Fruit fly (Drosophila melanogaster) whole organism, embryonic: ENCODE results near the gene Acf.

Experiments
- Asciz ChIP-seq: fragments of 200-800 bp; sonication (Bioruptor generic); optimal IDR thresholded peaks from 2 replicates; lab custom pipeline; 2017; ENCODE audit warnings: missing biosample characterization, mild to moderate bottlenecking, missing genetic modification characterization, missing genetic modification reagents
- B-H1 ChIP-seq: fragments of 200-800 bp; sonication (Bioruptor generic); IDR thresholded peaks from 3 replicates; pipeline ENCODE4 v1.3.6; 2022; ENCODE audit warnings: missing biosample characterization, missing genetic modification characterization
- CG10366 ChIP-seq: fragments of 200-800 bp; sonication (Bioruptor generic); IDR thresholded peaks from 2 replicates; pipeline ENCODE4 v1.3.6; 2022; ENCODE audit warnings: missing biosample characterization, missing genetic modification characterization
- CG10462 ChIP-seq: fragments of 200-800 bp; sonication (Bioruptor generic); optimal IDR thresholded peaks from 2 replicates; lab custom pipeline; 2016; ENCODE audit warnings: missing biosample characterization, missing genetic modification characterization
- CG10543 ChIP-seq: fragments of 200-800 bp; sonication (Bioruptor generic); optimal IDR thresholded peaks from 3 replicates; lab custom pipeline; 2017; ENCODE audit warnings: missing biosample characterization, mild to moderate bottlenecking, missing genetic modification characterization, moderate library complexity
- CG10979 ChIP-seq: fragments of 200-800 bp; sonication (Bioruptor generic); optimal IDR thresholded peaks from 2 replicates; lab custom pipeline; 2018; ENCODE audit warnings: missing biosample characterization, mild to moderate bottlenecking, missing genetic modification characterization, moderate library complexity
- CG11247 ChIP-seq: fragments of 200-800 bp; sonication (Bioruptor generic); IDR thresholded peaks from 2 replicates; pipeline ENCODE4 v1.3.6; 2022; ENCODE audit warnings: missing biosample characterization, missing genetic modification characterization
- CG11504 ChIP-seq: fragments of 200-800 bp; sonication (Bioruptor generic); optimal IDR thresholded peaks from 3 replicates; lab custom pipeline; 2019; ENCODE audit warnings: missing biosample characterization, mild to moderate bottlenecking, missing genetic modification characterization, moderate library complexity
- CG12659 ChIP-seq: fragments of 200-800 bp; sonication (Bioruptor generic); optimal IDR thresholded peaks from 3 replicates; lab custom pipeline; 2017; ENCODE audit warnings: mild to moderate bottlenecking, missing biosample characterization, missing genetic modification reagents, missing genetic modification characterization
- CG13296 ChIP-seq: fragments of 200-800 bp; sonication (Bioruptor generic); optimal IDR thresholded peaks from 3 replicates; lab custom pipeline; 2018; ENCODE audit warnings: missing biosample characterization, mild to moderate bottlenecking, missing genetic modification characterization
- CG13424 ChIP-seq: fragments of 200-800 bp; sonication (Bioruptor generic); optimal IDR thresholded peaks from 2 replicates; lab custom pipeline; 2019; ENCODE audit warnings: missing biosample characterization, mild to moderate bottlenecking, missing genetic modification characterization, moderate library complexity
- CG17361 ChIP-seq: fragments of 200-800 bp; sonication (Bioruptor generic); IDR thresholded peaks from 3 replicates; pipeline ENCODE4 v1.3.6; 2022; ENCODE audit warnings: missing biosample characterization, missing genetic modification characterization
- CG17612 ChIP-seq: fragments of 200-800 bp; sonication (Bioruptor generic); IDR thresholded peaks from 2 replicates; pipeline ENCODE4 v1.3.6; 2022; ENCODE audit warnings: missing biosample characterization, missing genetic modification characterization
- CG2202 ChIP-seq: fragments of 200-800 bp; sonication (Bioruptor generic); optimal IDR thresholded peaks from 2 replicates; lab custom pipeline; 2018; ENCODE audit warnings: missing biosample characterization, mild to moderate bottlenecking, missing genetic modification characterization
- CG3163 ChIP-seq: fragments of 200-800 bp; sonication (Bioruptor generic); optimal IDR thresholded peaks from 3 replicates; lab custom pipeline; 2016; ENCODE audit warnings: missing biosample characterization, missing genetic modification characterization
- CG32767 ChIP-seq: fragments of 200-800 bp; sonication (Bioruptor generic); IDR thresholded peaks from 2 replicates; pipeline ENCODE4 v1.3.6; 2022; ENCODE audit warnings: missing biosample characterization, missing genetic modification characterization
- CG3281 ChIP-seq: fragments of 200-800 bp; sonication (Bioruptor generic); optimal IDR thresholded peaks from 3 replicates; lab custom pipeline; 2017; ENCODE audit warnings: missing biosample characterization, mild to moderate bottlenecking, missing genetic modification characterization
- CG42726 ChIP-seq: fragments of 200-800 bp; sonication (Bioruptor generic); IDR thresholded peaks from 2 replicates; pipeline ENCODE4 v1.3.6; 2022; ENCODE audit warnings: missing biosample characterization, missing genetic modification characterization; ENCODE audit not compliant: partially characterized antibody
- CG4404 ChIP-seq: fragments of 200-800 bp; sonication (Bioruptor generic); IDR thresholded peaks from 2 replicates; pipeline ENCODE4 v1.3.6; 2022; ENCODE audit warnings: missing biosample characterization, missing genetic modification characterization
- CG8359 ChIP-seq: fragments of 200-800 bp; sonication (Bioruptor generic); optimal IDR thresholded peaks from 2 replicates; lab custom pipeline; 2017; ENCODE audit warnings: missing biosample characterization, mild to moderate bottlenecking, missing genetic modification characterization, borderline replicate concordance
- CG9215 ChIP-seq: fragments of 200-800 bp; sonication (Bioruptor generic); IDR thresholded peaks from 2 replicates; pipeline ENCODE4 v1.3.6; 2022; ENCODE audit warnings: missing biosample characterization, missing genetic modification characterization
- D19A ChIP-seq: fragments of 200-800 bp; optimal IDR thresholded peaks from 3 replicates; lab custom pipeline; 2019; ENCODE audit warnings: missing biosample characterization, mild to moderate bottlenecking, missing genetic modification characterization, moderate library complexity
- Dfd ChIP-seq, 2 experiments: fragments of >200 bp; optimal IDR thresholded peaks; 2 replicates each; lab custom pipeline; 2017; ENCODE audit warnings: missing biosample characterization in 2 of 2, missing genetic modification characterization in 2 of 2
- Dp ChIP-seq: fragments of 200-800 bp; sonication (Bioruptor generic); optimal IDR thresholded peaks from 2 replicates; lab custom pipeline; 2018; ENCODE audit warnings: missing biosample characterization, mild to moderate bottlenecking, missing genetic modification characterization, moderate library complexity
- Ets65A ChIP-seq: fragments of 200-800 bp; sonication (Bioruptor generic); peaks from one replicate; lab custom pipeline; 2016; ENCODE audit warnings: missing biosample characterization, missing genetic modification characterization
- Lim3 ChIP-seq: fragments of 200-800 bp; sonication (Bioruptor generic); IDR thresholded peaks from 2 replicates; pipeline ENCODE4 v1.3.6; 2022; ENCODE audit warnings: missing biosample characterization, missing genetic modification characterization
- MTF-1 ChIP-seq: fragments of 200-800 bp; sonication (Bioruptor generic); optimal IDR thresholded peaks from 2 replicates; lab custom pipeline; 2018; ENCODE audit warnings: missing biosample characterization, mild to moderate bottlenecking, missing genetic modification characterization, borderline replicate concordance
- Pdp1 ChIP-seq, 2 experiments: fragments of 200-800 bp; sonication (Bioruptor generic); optimal IDR thresholded peaks; 3 replicates each; lab custom pipeline; 2016; ENCODE audit warnings: missing biosample characterization in 2 of 2, missing genetic modification characterization in 2 of 2, mild to moderate bottlenecking in 1 of 2, moderate library complexity in 1 of 2
- Poxn ChIP-seq: fragments of 200-800 bp; sonication (Bioruptor generic); IDR thresholded peaks from 2 replicates; pipeline ENCODE4 v1.3.6; 2022; ENCODE audit warnings: missing biosample characterization, missing genetic modification characterization
- Sin3A ChIP-seq: fragments of >200 bp; optimal IDR thresholded peaks from 2 replicates; lab custom pipeline; 2018
- ash1 ChIP-seq: fragments of 200-800 bp; sonication (Bioruptor generic); optimal IDR thresholded peaks from 2 replicates; lab custom pipeline; 2018; ENCODE audit warnings: missing biosample characterization, mild to moderate bottlenecking, missing genetic modification characterization
- bbx ChIP-seq: fragments of 200-800 bp; sonication (Bioruptor generic); IDR thresholded peaks from 2 replicates; pipeline ENCODE4 v1.3.6; 2022; ENCODE audit warnings: missing biosample characterization, missing genetic modification characterization; ENCODE audit not compliant: partially characterized antibody
- bigmax ChIP-seq: fragments of 200-800 bp; sonication (Bioruptor generic); optimal IDR thresholded peaks from 2 replicates; lab custom pipeline; 2018; ENCODE audit warnings: missing biosample characterization, mild to moderate bottlenecking, missing genetic modification characterization
- cg ChIP-seq: fragments of 200-800 bp; sonication (Bioruptor generic); optimal IDR thresholded peaks from 3 replicates; lab custom pipeline; 2019; ENCODE audit warnings: missing biosample characterization, mild to moderate bottlenecking, missing genetic modification characterization, moderate library complexity
- dimm ChIP-seq: fragments of 200-800 bp; sonication (Bioruptor generic); IDR thresholded peaks from 2 replicates; pipeline ENCODE4 v1.3.6; 2022; ENCODE audit warnings: missing biosample characterization, missing genetic modification characterization
- dm ChIP-seq: fragments of 200-800 bp; sonication (Bioruptor generic); optimal IDR thresholded peaks from 3 replicates; lab custom pipeline; 2016; ENCODE audit warnings: missing biosample characterization, missing genetic modification characterization
- eve ChIP-seq, 2 experiments: fragments of >200 bp; optimal IDR thresholded peaks; 2 replicates each; lab custom pipeline; 2017; ENCODE audit warnings: missing biosample characterization in 2 of 2, missing genetic modification characterization in 2 of 2
- ewg ChIP-seq: fragments of 200-800 bp; sonication (Bioruptor generic); optimal IDR thresholded peaks from 3 replicates; lab custom pipeline; 2017; ENCODE audit warnings: mild to moderate bottlenecking, missing biosample characterization, missing genetic modification reagents, missing genetic modification characterization
- fru ChIP-seq: fragments of >200 bp; optimal IDR thresholded peaks from 2 replicates; lab custom pipeline; 2017
- ftz-f1 ChIP-seq: fragments of 200-800 bp; sonication (Bioruptor generic); optimal IDR thresholded peaks from 2 replicates; lab custom pipeline; 2016; ENCODE audit warnings: missing biosample characterization, missing genetic modification characterization
- her ChIP-seq: fragments of 200-800 bp; sonication (Bioruptor generic); optimal IDR thresholded peaks from 2 replicates; lab custom pipeline; 2016; ENCODE audit warnings: missing biosample characterization, missing genetic modification characterization
- hth ChIP-seq: fragments of >200 bp; optimal IDR thresholded peaks from 2 replicates; lab custom pipeline; 2017; ENCODE audit warnings: inconsistent platforms
- jigr1 ChIP-seq: fragments of 200-800 bp; sonication (Bioruptor generic); IDR thresholded peaks from 3 replicates; pipeline ENCODE4 v1.3.6; 2022; ENCODE audit warnings: missing biosample characterization, missing genetic modification characterization
- maf-S ChIP-seq: fragments of 200-800 bp; sonication (Bioruptor generic); optimal IDR thresholded peaks from 2 replicates; lab custom pipeline; 2016; ENCODE audit warnings: missing biosample characterization, missing genetic modification characterization
- nau ChIP-seq: fragments of 200-800 bp; sonication (Bioruptor generic); optimal IDR thresholded peaks from 3 replicates; lab custom pipeline; 2017; ENCODE audit warnings: missing biosample characterization, mild to moderate bottlenecking, missing genetic modification characterization, missing genetic modification reagents
- pfk ChIP-seq: fragments of 200-800 bp; sonication (Bioruptor generic); optimal IDR thresholded peaks from 2 replicates; lab custom pipeline; 2018; ENCODE audit warnings: missing biosample characterization, mild to moderate bottlenecking, missing genetic modification characterization, moderate library complexity
- psq ChIP-seq: fragments of 200-800 bp; sonication (Bioruptor generic); optimal IDR thresholded peaks from 2 replicates; lab custom pipeline; 2017; ENCODE audit warnings: missing biosample characterization, missing genetic modification characterization
- row ChIP-seq: fragments of 200-800 bp; sonication (Bioruptor generic); IDR thresholded peaks from 3 replicates; pipeline ENCODE4 v1.3.6; 2022; ENCODE audit warnings: missing biosample characterization, missing genetic modification characterization
- tio ChIP-seq: fragments of 200-800 bp; sonication (Bioruptor generic); optimal IDR thresholded peaks from 2 replicates; lab custom pipeline; 2017; ENCODE audit warnings: missing biosample characterization, missing genetic modification characterization, inconsistent platforms
- toy ChIP-seq: fragments of 200-800 bp; sonication (Bioruptor generic); IDR thresholded peaks from 2 replicates; pipeline ENCODE4 v1.3.6; 2022; ENCODE audit warnings: missing biosample characterization, missing genetic modification characterization

Gene Acf

DNA sequence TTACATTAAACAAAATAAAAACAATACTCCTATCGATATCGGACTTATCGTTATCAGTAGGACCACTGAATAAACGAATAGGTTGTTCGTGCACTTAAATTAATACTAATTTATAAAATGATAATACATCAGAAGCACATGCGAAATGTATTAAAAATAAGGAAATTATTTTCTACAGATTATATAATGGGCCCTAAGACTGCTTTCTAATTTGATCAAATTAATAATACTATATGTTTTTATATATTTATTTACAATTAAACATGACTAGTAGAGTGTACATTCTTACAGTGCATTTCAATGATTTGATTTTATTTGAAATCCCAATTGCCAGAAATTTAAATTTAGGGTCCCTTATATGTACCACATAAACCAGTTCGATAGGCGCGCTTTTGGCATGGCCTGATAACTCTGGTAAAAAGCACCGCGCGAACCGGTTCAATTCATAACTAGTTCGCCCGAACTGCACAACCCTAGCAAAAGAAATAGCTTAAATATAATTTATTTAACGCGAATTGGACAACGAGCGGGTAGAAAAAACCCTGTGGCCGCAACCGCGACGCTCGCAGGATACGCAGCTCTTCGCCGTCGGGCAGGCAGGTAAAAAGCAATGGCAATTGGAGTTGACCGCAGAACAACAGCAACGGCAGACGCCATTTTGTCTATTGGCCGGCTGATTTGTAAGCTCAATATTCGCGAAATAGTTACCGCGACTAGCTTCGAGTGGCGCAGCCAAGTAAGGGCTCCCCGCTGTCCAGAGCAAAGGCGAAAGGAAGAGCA lies 17.0 kb upstream of the Acf start, which contains the start of the genes CG2126 and faf (continued):
- peak; percentile 68 for TF ChIP-seq CG32767
- TF ChIP-seq maf-S (GFP tag; lab: Kevin White, UChicago): peak; percentile 27
- TF ChIP-seq bigmax (GFP tag; lab: Kevin White, UChicago): no peak
- TF ChIP-seq B-H1 (GFP tag; lab: Robert Waterston, UW): peak; percentile 56; the same call in 2 of the 3 replicates
- TF ChIP-seq CG10543 (GFP tag; lab: Kevin White, UChicago): peak; percentile 83
- peak; percentile 47 for TF ChIP-seq Poxn (GFP tag; lab: Robert Waterston, UW)
- peak; percentile 91 for TF ChIP-seq CG17361 (GFP tag; lab: Robert Waterston, UW)
- TF ChIP-seq her: peak; percentile 38
- no peak for TF ChIP-seq Lim3 (GFP tag; lab: Robert Waterston, UW)
- no peak for TF ChIP-seq MTF-1
- TF ChIP-seq CG13296 (GFP tag; lab: Kevin White, UChicago): peak; percentile 76
- peak; percentile 11 for TF ChIP-seq dm
- no peak for TF ChIP-seq tio
- no peak for TF ChIP-seq CG8359
- TF ChIP-seq CG3163 (GFP tag; lab: Kevin White, UChicago): no peak
- no peak for TF ChIP-seq fru (lab: Kevin White, UChicago)
- TF ChIP-seq cg (GFP tag; lab: Kevin White, UChicago): no peak
- peak; percentile 91 for TF ChIP-seq CG12659
- peak; percentile 87 for TF ChIP-seq CG13424 (tag; lab: Kevin White, UChicago)
- TF ChIP-seq hth (lab: Kevin White, UChicago): no peak
- no peak for TF ChIP-seq ash1
- TF ChIP-seq CG11504 (tag; lab: Kevin White, UChicago): no peak
- no peak for TF ChIP-seq D19A
- peak; percentile 42 for TF ChIP-seq CG4404 (GFP tag; lab: Robert Waterston, UW)
- peak; percentile 73 for TF ChIP-seq CG11247 (GFP tag; lab: Robert Waterston, UW)
- TF ChIP-seq toy (GFP tag; lab: Robert Waterston, UW): no peak
- peak; percentile 17 for TF ChIP-seq Sin3A (lab: Kevin White, UChicago)
- no peak for TF ChIP-seq eve (GFP tag; optimal IDR thresholded peaks at IDR 0.05; lab: Kevin White, UChicago)
- TF ChIP-seq Asciz (GFP tag; lab: Kevin White, UChicago): no peak
- TF ChIP-seq Dp: peak; percentile 44
- peak; percentile 72 for TF ChIP-seq CG10979 (tag; lab: Kevin White, UChicago)
- TF ChIP-seq CG3281: peak; percentile 77
- TF ChIP-seq nau: no peak
- peak; percentile 56 for TF ChIP-seq ewg (GFP tag; lab: Kevin White, UChicago)
- no peak; the same call in 1 of the 2 replicates for TF ChIP-seq CG17612 (GFP tag; lab: Robert Waterston, UW)
- peak; percentile 49; the same call in 1 of the 2 replicates for TF ChIP-seq dimm
- TF ChIP-seq Ets65A: peak; percentile 82
- TF ChIP-seq jigr1 (GFP tag; lab: Robert Waterston, UW): peak; percentile 60; the same call in 2 of the 3 replicates
- peak; percentile 63 for TF ChIP-seq CG9215 (GFP tag; lab: Robert Waterston, UW)
- peak; percentile 69 for TF ChIP-seq CG10366 (GFP tag; lab: Robert Waterston, UW)
- TF ChIP-seq CG10462 (GFP tag; lab: Kevin White, UChicago): peak; percentile 56
- peak; percentile 35 for TF ChIP-seq psq
- TF ChIP-seq CG42726 (GFP tag; lab: Robert Waterston, UW): 0 out of 2 replicates have a peak, but pooled peaks have one; percentile 7
- TF ChIP-seq Dfd (GFP tag; optimal IDR thresholded peaks at IDR 0.05; lab: Kevin White, UChicago): no peak
- peak; percentile 84 for TF ChIP-seq row (GFP tag; lab: Robert Waterston, UW)
- peak; percentile 26; the same call in 1 of the 2 replicates for TF ChIP-seq bbx (GFP tag; lab: Robert Waterston, UW)
- peak; percentile 54 to 68 for TF ChIP-seq Pdp1 (GFP tag; optimal IDR thresholded peaks at IDR 0.05; lab: Kevin White, UChicago)
- peak; percentile 49 for TF ChIP-seq CG2202
- TF ChIP-seq ftz-f1 (GFP tag; lab: Kevin White, UChicago): no peak
- TF ChIP-seq pfk: no peak
